Fruit fly (Drosophila melanogaster): ENCODE results near the gene Eig71Ee.

dm6 chr3L:15660915-15661314 is 5.1 kb upstream of the Eig71Ee start, which contains the start of the genes Eig71Ej and Eig71Ek:
- TF ChIP-seq Hr96 (GFP tag; optimal IDR thresholded peaks at IDR 0.05) = no peak
- no peak for TF ChIP-seq kay (GFP tag; ENCODE audit: borderline replicate concordance)
- TF ChIP-seq tj (GFP tag; optimal IDR thresholded peaks at IDR 0.05) = no peak
- TF ChIP-seq cic (GFP tag; optimal IDR thresholded peaks at IDR 0.05) = no peak
- TF ChIP-seq Crg-1 (GFP tag; optimal IDR thresholded peaks at IDR 0.05) = no peak
- TF ChIP-seq CG14711 (tag; optimal IDR thresholded peaks at IDR 0.05) = no peak
- no peak for TF ChIP-seq CG7101 (tag; optimal IDR thresholded peaks at IDR 0.05)
- no peak for TF ChIP-seq CG1620 (GFP tag; optimal IDR thresholded peaks at IDR 0.05)
- no peak for TF ChIP-seq ovo (GFP tag; optimal IDR thresholded peaks at IDR 0.05)
- TF ChIP-seq bab1 (GFP tag; optimal IDR thresholded peaks at IDR 0.05) = no peak
- TF ChIP-seq CG12768 (GFP tag; optimal IDR thresholded peaks at IDR 0.05) = no peak
- TF ChIP-seq CG33017 (tag; optimal IDR thresholded peaks at IDR 0.05) = no peak
- TF ChIP-seq CG11617 (GFP tag; optimal IDR thresholded peaks at IDR 0.05) = no peak
- no peak for TF ChIP-seq Clk (GFP tag; optimal IDR thresholded peaks at IDR 0.05)
